Worm (Caenorhabditis elegans): Measurements from ENCODE around the gene him-4.

DNA sequence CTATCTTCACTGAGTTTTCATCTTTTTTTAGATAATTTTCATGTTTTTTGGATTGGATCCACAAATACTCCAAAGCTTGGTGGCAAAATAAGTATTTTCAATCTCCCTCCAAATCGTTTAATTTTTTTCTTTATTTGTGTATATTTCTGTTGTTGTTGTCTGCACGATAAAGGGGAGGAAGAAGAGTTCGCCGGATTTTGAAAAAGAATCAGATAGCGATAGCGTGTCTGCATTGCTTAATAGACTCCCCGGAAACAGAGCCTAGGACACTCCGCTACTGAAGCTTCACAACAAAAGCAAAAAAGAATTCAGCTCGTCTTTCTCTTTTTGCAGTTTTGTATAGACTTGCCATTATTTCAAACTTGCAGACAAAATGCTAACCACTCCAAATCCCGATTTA lies 60.1 kb downstream of the him-4 start, which contains the start of gene T09B9.5:
- no peak for TF ChIP-seq ama-1 (optimal IDR thresholded peaks at IDR 0.05)
- TF ChIP-seq ama-1 (GFP tag; optimal IDR thresholded peaks at IDR 0.05) = no peak
- TF ChIP-seq aptf-2 (GFP tag; conservative IDR thresholded peaks at IDR 0.05) = no peak
- TF ChIP-seq ets-4 (GFP tag; optimal IDR thresholded peaks at IDR 0.05) = no peak
- TF ChIP-seq attf-3 (GFP tag; conservative IDR thresholded peaks at IDR 0.05) = no peak
- no peak for TF ChIP-seq K11D2.4 (GFP tag; IDR thresholded peaks at IDR 0.05)
- no peak for TF ChIP-seq zfh-2 (GFP tag; conservative IDR thresholded peaks at IDR 0.05)
- TF ChIP-seq lin-54 (GFP tag; optimal IDR thresholded peaks at IDR 0.05) = no peak
- TF ChIP-seq ZK185.1 (tag; optimal IDR thresholded peaks at IDR 0.05; ENCODE audit: poor library complexity, severe bottlenecking) = no peak
- TF ChIP-seq lir-1 (GFP tag; conservative IDR thresholded peaks at IDR 0.05) = no peak
- no peak for TF ChIP-seq unc-62 (GFP tag; optimal IDR thresholded peaks at IDR 0.05)
- no peak for TF ChIP-seq snpc-4 (GFP tag; optimal IDR thresholded peaks at IDR 0.05)
- TF ChIP-seq snpc-4 (tag; optimal IDR thresholded peaks at IDR 0.05) = no peak

All from whole organism, young adult.